Worm (Caenorhabditis elegans) whole organism, L2 larva: ENCODE data around the gene str-37.

ENCODE experiments used
- C34F6.9 ChIP-seq: fragments of 150-350 bp; optimal IDR thresholded peaks from 2 replicates; lab custom pipeline; 2014; ENCODE audit warnings: missing biosample characterization, missing genetic modification characterization
- F13H6.1 ChIP-seq: sonication (generic microtip); optimal IDR thresholded peaks from 2 replicates; lab custom pipeline; 2016; ENCODE audit warnings: missing genetic modification characterization, missing compliant biosample characterization
- ama-1 ChIP-seq: fragments of 150-350 bp; optimal IDR thresholded peaks from 2 replicates; lab custom pipeline; 2018; ENCODE audit warnings: inconsistent platforms
- blmp-1 ChIP-seq: sonication (generic microtip); optimal IDR thresholded peaks from 2 replicates; lab custom pipeline; 2017; ENCODE audit warnings: missing genetic modification characterization, mild to moderate bottlenecking, missing compliant biosample characterization, antibody characterized with exemption, moderate library complexity; ENCODE audit not compliant: insufficient read depth
- ceh-16 ChIP-seq: fragments of 150-350 bp; optimal IDR thresholded peaks from 2 replicates; lab custom pipeline; 2014; ENCODE audit warnings: missing biosample characterization, missing genetic modification characterization
- dmd-4 ChIP-seq: sonication (generic microtip); optimal IDR thresholded peaks from 2 replicates; lab custom pipeline; 2017; ENCODE audit warnings: missing biosample characterization, missing genetic modification characterization
- egl-27 ChIP-seq: sonication (generic microtip); optimal IDR thresholded peaks from 3 replicates; lab custom pipeline; 2017; ENCODE audit warnings: missing biosample characterization, missing genetic modification reagents, missing genetic modification characterization
- elt-1 ChIP-seq: fragments of 150-350 bp; optimal IDR thresholded peaks from 2 replicates; lab custom pipeline; 2014; ENCODE audit warnings: missing biosample characterization, missing genetic modification characterization
- elt-3 ChIP-seq: sonication (generic microtip); optimal IDR thresholded peaks from 2 replicates; lab custom pipeline; 2017; ENCODE audit warnings: missing biosample characterization, missing genetic modification characterization
- fos-1 ChIP-seq: fragments of 150-350 bp; optimal IDR thresholded peaks from 2 replicates; lab custom pipeline; 2014; ENCODE audit warnings: missing biosample characterization, missing genetic modification characterization
- gmeb-1 ChIP-seq: fragments of 150-350 bp; optimal IDR thresholded peaks from 2 replicates; lab custom pipeline; 2014; ENCODE audit warnings: missing biosample characterization, missing genetic modification characterization
- lin-13 ChIP-seq: fragments of 150-350 bp; optimal IDR thresholded peaks from 2 replicates; lab custom pipeline; 2014; ENCODE audit warnings: missing biosample characterization, missing genetic modification reagents, missing genetic modification characterization
- lin-39 ChIP-seq: fragments of 150-350 bp; optimal IDR thresholded peaks from 2 replicates; lab custom pipeline; 2014; ENCODE audit warnings: missing biosample characterization, missing genetic modification reagents, missing genetic modification characterization
- lsy-2 ChIP-seq, 2 experiments: fragments of 150-350 bp in 1 of 2; sonication (generic microtip) in 1 of 2; optimal IDR thresholded peaks; 2 replicates each; lab custom pipeline; 2014 to 2017; ENCODE audit warnings: missing biosample characterization in 2 of 2, missing genetic modification characterization in 2 of 2
- mab-5 ChIP-seq: fragments of 150-350 bp; optimal IDR thresholded peaks from 2 replicates; lab custom pipeline; 2014; ENCODE audit warnings: missing biosample characterization, missing genetic modification characterization
- mdl-1 ChIP-seq, 2 experiments: fragments of 150-350 bp in 1 of 2; sonication (generic microtip) in 1 of 2; optimal IDR thresholded peaks; 2 replicates each; lab custom pipeline; 2017; ENCODE audit warnings: missing biosample characterization in 2 of 2, missing genetic modification characterization in 2 of 2
- nhr-10 ChIP-seq: sonication (generic microtip); optimal IDR thresholded peaks from 2 replicates; lab custom pipeline; 2017; ENCODE audit warnings: missing biosample characterization, missing genetic modification characterization
- nhr-129 ChIP-seq: fragments of 150-350 bp; optimal IDR thresholded peaks from 2 replicates; lab custom pipeline; 2014; ENCODE audit warnings: missing biosample characterization, missing genetic modification characterization
- nhr-21 ChIP-seq: fragments of 150-350 bp; optimal IDR thresholded peaks from 2 replicates; lab custom pipeline; 2014; ENCODE audit warnings: missing biosample characterization, missing genetic modification characterization
- nhr-25 ChIP-seq: fragments of 150-350 bp; sonication (generic microtip); optimal IDR thresholded peaks from 3 replicates; lab custom pipeline; 2014; ENCODE audit warnings: missing biosample characterization, missing genetic modification characterization
- nhr-6 ChIP-seq: fragments of 150-350 bp; optimal IDR thresholded peaks from 2 replicates; lab custom pipeline; 2014; ENCODE audit warnings: missing biosample characterization, missing genetic modification characterization
- sem-4 ChIP-seq: fragments of 150-350 bp; optimal IDR thresholded peaks from 2 replicates; lab custom pipeline; 2014; ENCODE audit warnings: missing biosample characterization, missing genetic modification reagents, missing genetic modification characterization
- sma-3 ChIP-seq: sonication (generic microtip); optimal IDR thresholded peaks from 2 replicates; lab custom pipeline; 2016; ENCODE audit warnings: missing genetic modification reagents, missing genetic modification characterization, missing compliant biosample characterization
- sma-9 ChIP-seq, 2 experiments: fragments of 150-350 bp in 1 of 2; sonication (generic microtip) in 1 of 2; optimal IDR thresholded peaks; 2 replicates each; lab custom pipeline; 2014 to 2016; ENCODE audit warnings: missing genetic modification characterization in 2 of 2, mild to moderate bottlenecking in 1 of 2, missing biosample characterization in 1 of 2, missing compliant biosample characterization in 1 of 2, missing genetic modification reagents in 1 of 2, moderate library complexity in 1 of 2
- snpc-4 ChIP-seq: fragments of 150-350 bp; optimal IDR thresholded peaks from 2 replicates; lab custom pipeline; 2014; ENCODE audit warnings: missing biosample characterization, missing genetic modification characterization
- unc-39 ChIP-seq: fragments of 150-350 bp; optimal IDR thresholded peaks from 2 replicates; lab custom pipeline; 2014; ENCODE audit warnings: missing biosample characterization, missing genetic modification characterization
- unc-55 ChIP-seq: fragments of 150-350 bp; sonication (generic microtip); optimal IDR thresholded peaks from 3 replicates; lab custom pipeline; 2014; ENCODE audit warnings: missing biosample characterization, missing genetic modification reagents, missing genetic modification characterization
- ztf-1 ChIP-seq: fragments of 200-800 bp; sonication (Bioruptor generic); conservative IDR thresholded peaks from 2 replicates; pipeline ENCODE4 v1.3.6; 2022; ENCODE audit warnings: missing genetic modification characterization, missing compliant biosample characterization
- ztf-4 ChIP-seq: fragments of 150-350 bp; optimal IDR thresholded peaks from 2 replicates; lab custom pipeline; 2014; ENCODE audit warnings: missing biosample characterization, missing genetic modification characterization

Gene str-37

DNA sequence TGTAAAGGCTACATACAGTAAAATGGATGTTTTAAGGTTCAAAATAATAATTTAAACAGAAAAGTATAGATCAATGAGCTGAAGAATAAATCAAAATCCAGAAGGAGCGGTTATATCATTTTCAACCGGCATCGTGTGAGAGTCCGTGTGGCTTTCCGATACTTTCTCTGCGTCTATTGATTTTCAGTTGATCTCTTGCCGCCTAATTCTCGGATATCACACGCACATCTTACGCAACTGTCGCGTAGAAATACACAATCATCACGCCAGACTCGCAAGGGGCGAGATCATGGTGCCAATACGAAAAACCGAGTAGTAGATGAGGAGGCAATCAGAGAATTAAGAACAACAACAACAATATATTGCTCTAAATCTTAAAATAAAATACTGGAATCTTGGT lies 38.7 kb upstream of the str-37 start:
- TF ChIP-seq dmd-4 (tag; lab: Kevin White, UChicago) (no peak), nhr-25 (tag; lab: Kevin White, UChicago) (no peak), F13H6.1 (peak; percentile 37), mab-5 (tag; lab: Kevin White, UChicago) (peak; percentile 6), ztf-4 (tag; lab: Kevin White, UChicago) (no peak), lsy-2 (tag; optimal IDR thresholded peaks at IDR 0.05; lab: Kevin White, UChicago) (peak in 1 of 2 experiments; percentile 17), C34F6.9 (tag; lab: Kevin White, UChicago) (peak; percentile 8), nhr-129 (peak; percentile 1)

DNA sequence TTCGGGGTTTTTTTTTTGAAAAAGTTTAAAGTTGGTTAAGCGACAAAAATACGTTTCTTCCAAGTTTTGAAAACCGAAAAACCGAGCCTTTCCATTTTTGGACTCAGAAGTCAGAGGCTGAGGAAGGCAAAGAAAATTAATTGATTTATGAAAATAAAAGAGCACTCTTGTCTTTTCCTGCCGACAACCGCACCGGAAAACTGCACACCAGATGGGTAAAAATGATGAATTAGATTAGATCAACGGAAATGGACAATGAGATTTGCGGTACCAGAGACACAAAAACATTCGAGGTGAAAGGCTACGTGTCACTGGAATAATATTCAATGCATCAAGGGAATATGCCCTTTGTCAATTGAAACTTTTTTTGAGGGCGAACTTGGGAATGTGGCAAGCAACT lies 33.1 kb upstream of the str-37 start:
- no peak for TF ChIP-seq egl-27 (tag; lab: Kevin White, UChicago)
- TF ChIP-seq sem-4 (tag; lab: Kevin White, UChicago): no peak
- TF ChIP-seq mdl-1 (tag; optimal IDR thresholded peaks at IDR 0.05; lab: Kevin White, UChicago): no peak
- no peak for TF ChIP-seq elt-1 (tag; lab: Kevin White, UChicago)
- TF ChIP-seq nhr-10 (tag; lab: Kevin White, UChicago): no peak

DNA sequence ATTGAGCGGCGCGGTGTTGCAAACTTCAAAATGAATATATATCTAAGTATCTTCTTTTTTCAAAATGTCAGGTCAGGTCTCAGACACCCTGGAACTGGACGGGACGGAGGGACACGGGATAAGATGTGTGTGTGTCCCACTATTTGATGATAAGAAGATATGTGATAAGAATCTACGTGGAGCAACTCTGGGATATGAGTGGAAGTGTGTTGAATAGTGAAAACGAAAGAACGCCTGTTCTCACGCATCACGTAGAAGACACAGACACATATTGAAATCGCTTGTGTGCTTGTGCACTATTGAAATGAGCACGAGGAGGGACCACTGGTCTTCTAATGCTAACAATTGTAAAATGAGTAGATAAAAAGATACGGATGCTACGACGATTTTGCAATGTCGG lies 31.7 kb upstream of the str-37 start, which contains the start of gene uig-1:
TSS of gene uig-1 (minus strand) at position 120 of the 400 bp plus-strand sequence.
- peak; percentile 14 for TF ChIP-seq sma-9 (GFP tag; optimal IDR thresholded peaks at IDR 0.05; lab: Kevin White, UChicago)
- no peak for TF ChIP-seq sma-9 (tag; optimal IDR thresholded peaks at IDR 0.05; lab: Kevin White, UChicago)
- no peak for TF ChIP-seq nhr-21 (tag; lab: Kevin White, UChicago)
- peak; percentile 16 for TF ChIP-seq C34F6.9 (tag; lab: Kevin White, UChicago)
- peak; percentile 22 for TF ChIP-seq F13H6.1
- no peak for TF ChIP-seq dmd-4 (tag; lab: Kevin White, UChicago)
- TF ChIP-seq lsy-2 (tag; optimal IDR thresholded peaks at IDR 0.05; lab: Kevin White, UChicago): peak in 1 of 2 experiments; percentile 16
- peak; percentile 24 for TF ChIP-seq nhr-129
- TF ChIP-seq unc-55 (GFP tag; lab: Kevin White, UChicago): no peak

DNA sequence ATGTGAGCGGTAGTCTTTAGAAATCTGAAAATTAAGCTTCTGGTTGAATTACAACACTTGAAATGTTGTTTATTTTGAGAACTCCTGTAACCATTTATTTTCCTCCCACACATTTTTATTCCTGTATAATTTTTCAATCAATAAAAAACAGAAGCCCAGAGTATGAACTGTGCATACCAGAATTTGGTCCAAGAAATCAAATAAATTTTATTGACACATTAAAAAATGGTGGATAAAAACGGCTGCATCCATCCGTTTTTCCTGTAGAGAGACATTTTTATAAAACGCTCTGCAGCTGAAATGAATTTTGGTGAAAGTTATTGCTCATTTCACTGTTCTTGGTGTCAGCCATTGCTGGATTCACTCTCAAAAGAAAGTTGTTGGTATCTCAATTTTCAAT lies 30.3 kb upstream of the str-37 start, which contains the start of gene C26E1.1:
TSS of gene C26E1.1 (plus strand) at position 301 of the 400 bp plus-strand sequence.
- no peak for TF ChIP-seq sma-3 (GFP tag; lab: Kevin White, UChicago)
- no peak for TF ChIP-seq unc-39 (tag; lab: Kevin White, UChicago)
- no peak for TF ChIP-seq nhr-6
- TF ChIP-seq ama-1: no peak
- TF ChIP-seq snpc-4 (tag; lab: Kevin White, UChicago): no peak
- TF ChIP-seq mdl-1 (tag; optimal IDR thresholded peaks at IDR 0.05; lab: Kevin White, UChicago): no peak
- no peak for TF ChIP-seq ztf-1 (GFP tag; lab: Robert Waterston, UW)
- no peak for TF ChIP-seq C34F6.9 (tag; lab: Kevin White, UChicago)
- no peak for TF ChIP-seq fos-1
- TF ChIP-seq lin-13 (GFP tag; lab: Kevin White, UChicago): no peak
- no peak for TF ChIP-seq mab-5 (tag; lab: Kevin White, UChicago)
- no peak for TF ChIP-seq sma-9 (GFP tag; optimal IDR thresholded peaks at IDR 0.05; lab: Kevin White, UChicago)
- TF ChIP-seq sma-9 (tag; optimal IDR thresholded peaks at IDR 0.05; lab: Kevin White, UChicago): no peak

DNA sequence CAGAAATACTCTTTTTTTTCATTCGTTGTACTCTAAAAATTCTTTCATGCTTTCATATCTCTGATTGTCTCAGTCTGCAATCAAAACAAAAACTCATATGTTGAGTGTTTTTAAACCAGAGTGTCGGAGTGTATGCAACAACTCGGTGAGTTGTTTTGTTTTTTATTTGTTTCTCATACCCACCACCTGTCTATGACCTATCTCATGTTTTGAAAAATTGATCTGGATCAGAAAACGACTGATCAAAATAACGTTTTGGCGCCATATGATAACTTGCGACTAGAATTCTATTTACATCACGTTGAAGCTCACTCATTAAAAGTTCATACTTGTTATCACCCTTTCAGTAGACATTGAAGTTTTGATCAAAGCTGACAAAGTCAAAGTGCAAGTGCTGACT lies 28.9 kb upstream of the str-37 start:
- no peak for TF ChIP-seq C34F6.9 (tag; lab: Kevin White, UChicago)
- no peak for TF ChIP-seq unc-55 (GFP tag; lab: Kevin White, UChicago)
- no peak for TF ChIP-seq elt-3 (tag; lab: Kevin White, UChicago)
- TF ChIP-seq gmeb-1 (tag; lab: Kevin White, UChicago): no peak
- peak; percentile 56 for TF ChIP-seq nhr-129

DNA sequence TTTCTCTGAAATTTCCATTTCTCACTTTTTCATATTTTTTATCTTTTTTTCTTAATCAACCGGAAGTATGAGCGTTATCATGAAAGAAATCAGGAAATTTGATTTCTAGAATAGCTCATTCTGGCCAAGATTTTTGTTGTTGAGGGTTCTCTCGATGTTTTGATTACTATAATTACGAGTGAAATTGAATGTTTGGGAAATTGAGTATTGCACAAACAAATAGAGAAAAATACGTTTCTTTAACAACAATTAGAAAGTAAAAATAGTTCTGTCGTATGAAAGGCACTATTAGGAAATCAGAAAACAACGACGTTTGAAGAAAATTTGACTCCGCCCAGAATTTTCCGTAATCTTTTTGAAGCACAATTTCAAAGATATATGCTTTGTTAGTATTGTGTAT lies 28.2 kb upstream of the str-37 start:
- no peak for TF ChIP-seq ceh-16 (tag; lab: Kevin White, UChicago)
- no peak for TF ChIP-seq sma-9 (GFP tag; optimal IDR thresholded peaks at IDR 0.05; lab: Kevin White, UChicago)
- no peak for TF ChIP-seq sma-9 (tag; optimal IDR thresholded peaks at IDR 0.05; lab: Kevin White, UChicago)
- no peak for TF ChIP-seq mdl-1 (tag; optimal IDR thresholded peaks at IDR 0.05; lab: Kevin White, UChicago)
- no peak for TF ChIP-seq F13H6.1
- no peak for TF ChIP-seq lin-39 (tag; lab: Kevin White, UChicago)
- no peak for TF ChIP-seq fos-1
- TF ChIP-seq blmp-1 (tag; lab: Kevin White, UChicago): no peak
- TF ChIP-seq, all 48 proteins: peak for 0
